Worm (Caenorhabditis elegans) whole organism, young adult: ENCODE measurements around the gene ceh-28.

Source experiments
- Y53F4B.3 ChIP-seq: fragments of 200-800 bp; sonication (Bioruptor generic); IDR thresholded peaks from 2 replicates; pipeline ENCODE4 v1.3.6; 2022; ENCODE audit warnings: missing genetic modification reagents, missing genetic modification characterization, missing compliant biosample characterization
- Y56A3A.18 ChIP-seq: fragments of 200-800 bp; sonication (Bioruptor generic); IDR thresholded peaks from 2 replicates; pipeline ENCODE4 v1.3.6; 2022; ENCODE audit warnings: missing genetic modification reagents, missing genetic modification characterization, missing compliant biosample characterization
- him-1 ChIP-seq: sonication (generic microtip); optimal IDR thresholded peaks from 2 replicates; lab custom pipeline; 2016; ENCODE audit warnings: missing genotype, missing genetic modification reagents, missing genetic modification characterization, missing compliant biosample characterization
- hsf-1 ChIP-seq: fragments of 200-800 bp; sonication (Bioruptor generic); IDR thresholded peaks from 2 replicates; pipeline ENCODE4 v1.3.6; 2022; ENCODE audit warnings: missing genetic modification reagents, missing genetic modification characterization, missing compliant biosample characterization
- madf-3 ChIP-seq: fragments of 200-800 bp; sonication (Bioruptor generic); IDR thresholded peaks from 2 replicates; pipeline ENCODE4 v1.3.6; 2022; ENCODE audit warnings: missing genetic modification reagents, missing genetic modification characterization, missing compliant biosample characterization
- madf-8 ChIP-seq: fragments of 200-800 bp; sonication (Bioruptor generic); conservative IDR thresholded peaks from 2 replicates; pipeline ENCODE4 v1.3.6; 2022; ENCODE audit warnings: missing genetic modification reagents, missing genetic modification characterization, missing compliant biosample characterization
- mcd-1 ChIP-seq: fragments of 200-800 bp; sonication (Bioruptor generic); IDR thresholded peaks from 2 replicates; pipeline ENCODE4 v1.3.6; 2022; ENCODE audit warnings: missing genetic modification reagents, missing genetic modification characterization, missing compliant biosample characterization
- mel-28 ChIP-seq: sonication (generic microtip); optimal IDR thresholded peaks from 2 replicates; lab custom pipeline; 2016; ENCODE audit warnings: borderline replicate concordance, mild to moderate bottlenecking, missing genetic modification characterization, missing compliant biosample characterization
- snpc-1.3 ChIP-seq: sonication (generic microtip); optimal IDR thresholded peaks from 2 replicates; lab custom pipeline; 2017; ENCODE audit warnings: missing genetic modification characterization, mild to moderate bottlenecking, missing compliant biosample characterization, antibody characterized with exemption, moderate library complexity, missing genotype, missing genetic modification reagents; ENCODE audit not compliant: insufficient read depth

- no peak for TF ChIP-seq hsf-1 (GFP tag; lab: Robert Waterston, UW)
- TF ChIP-seq him-1: no peak
- no peak for TF ChIP-seq snpc-1.3
- TF ChIP-seq Y53F4B.3 (GFP tag; lab: Robert Waterston, UW): no peak
- TF ChIP-seq madf-8 (GFP tag; lab: Robert Waterston, UW): no peak
- no peak for TF ChIP-seq madf-3
- TF ChIP-seq Y56A3A.18 (GFP tag; lab: Robert Waterston, UW): no peak
- no peak for TF ChIP-seq mcd-1 (GFP tag; lab: Robert Waterston, UW)
- no peak for TF ChIP-seq mel-28 (tag; lab: Kevin White, UChicago)
These were observed 11.4 kb upstream of the ceh-28 start, which contains the start of gene K03A11.5 for ce11 chrX:13062934-13063585.
